Worm (Caenorhabditis elegans) whole organism, L1 larva: Measurements from ENCODE around the gene C16D2.3.

Experiments
- lin-39 ChIP-seq: fragments of 150-350 bp; optimal IDR thresholded peaks from 2 replicates; lab custom pipeline; 2014; ENCODE audit warnings: missing biosample characterization, missing genetic modification reagents, missing genetic modification characterization
- mef-2 ChIP-seq: fragments of 150-350 bp; optimal IDR thresholded peaks from 2 replicates; lab custom pipeline; 2014; ENCODE audit warnings: missing biosample characterization, missing genetic modification characterization
- nhr-76 ChIP-seq: sonication (generic microtip); optimal IDR thresholded peaks from 2 replicates; lab custom pipeline; 2017; ENCODE audit warnings: missing biosample characterization, missing genetic modification characterization
- nhr-77 ChIP-seq: fragments of 150-350 bp; optimal IDR thresholded peaks from 2 replicates; lab custom pipeline; 2014; ENCODE audit warnings: missing biosample characterization, missing genetic modification characterization
- skn-1 ChIP-seq: fragments of 150-350 bp; optimal IDR thresholded peaks from 2 replicates; lab custom pipeline; 2014; ENCODE audit warnings: missing biosample characterization, missing genetic modification characterization
- snpc-4 ChIP-seq: fragments of 150-350 bp; optimal IDR thresholded peaks from 2 replicates; lab custom pipeline; 2014; ENCODE audit warnings: missing biosample characterization, missing genetic modification characterization

ce11 chrII:9141110-9141509 is 3.2 kb downstream of the C16D2.3 start:
- TF ChIP-seq mef-2 (no peak), nhr-77 (tag; lab: Kevin White, UChicago) (no peak), skn-1 (tag; lab: Kevin White, UChicago) (no peak), nhr-76 (tag; lab: Kevin White, UChicago) (no peak), lin-39 (tag; lab: Kevin White, UChicago) (no peak), snpc-4 (tag; lab: Kevin White, UChicago) (no peak)
